Fruit fly (Drosophila melanogaster) whole organism, embryonic: ENCODE measurements around the gene CG15382.

Source experiments
- Blimp-1 ChIP-seq: fragments of 200-800 bp; sonication (Bioruptor generic); optimal IDR thresholded peaks from 3 replicates; lab custom pipeline; 2018; ENCODE audit warnings: missing biosample characterization, missing genetic modification characterization, mild to moderate bottlenecking, moderate library complexity, missing genetic modification reagents
- Bteb2 ChIP-seq: fragments of 200-800 bp; sonication (Bioruptor generic); optimal IDR thresholded peaks from 2 replicates; lab custom pipeline; 2016; ENCODE audit warnings: missing biosample characterization, missing genetic modification characterization
- CG12155 ChIP-seq: fragments of 200-800 bp; sonication (Bioruptor generic); optimal IDR thresholded peaks from 3 replicates; lab custom pipeline; 2016; ENCODE audit warnings: missing biosample characterization, missing genetic modification characterization
- CG12219 ChIP-seq: fragments of 200-800 bp; sonication (Bioruptor generic); optimal IDR thresholded peaks from 3 replicates; lab custom pipeline; 2018; ENCODE audit warnings: missing biosample characterization, mild to moderate bottlenecking, missing genetic modification characterization
- CG13123 ChIP-seq: fragments of 200-800 bp; sonication (Bioruptor generic); optimal IDR thresholded peaks from 2 replicates; lab custom pipeline; 2016; ENCODE audit warnings: missing biosample characterization, missing genetic modification characterization
- CG13424 ChIP-seq: fragments of 200-800 bp; sonication (Bioruptor generic); optimal IDR thresholded peaks from 2 replicates; lab custom pipeline; 2019; ENCODE audit warnings: missing biosample characterization, mild to moderate bottlenecking, missing genetic modification characterization, moderate library complexity
- CG13775 ChIP-seq: fragments of 200-800 bp; sonication (Bioruptor generic); optimal IDR thresholded peaks from 3 replicates; lab custom pipeline; 2017; ENCODE audit warnings: missing biosample characterization, mild to moderate bottlenecking, missing genetic modification characterization
- CG17328 ChIP-seq: fragments of 200-800 bp; sonication (Bioruptor generic); IDR thresholded peaks from 2 replicates; pipeline ENCODE4 v1.3.6; 2022; ENCODE audit warnings: missing biosample characterization, missing genetic modification characterization
- CG17359 ChIP-seq: fragments of 200-800 bp; sonication (Bioruptor generic); optimal IDR thresholded peaks from 3 replicates; lab custom pipeline; 2018; ENCODE audit warnings: missing biosample characterization, mild to moderate bottlenecking, missing genetic modification characterization, moderate library complexity
- CG17912 ChIP-seq: fragments of 200-800 bp; sonication (Bioruptor generic); optimal IDR thresholded peaks from 2 replicates; lab custom pipeline; 2018; ENCODE audit warnings: missing biosample characterization, mild to moderate bottlenecking, missing genetic modification characterization
- CG18262 ChIP-seq: fragments of 200-800 bp; optimal IDR thresholded peaks from 3 replicates; lab custom pipeline; 2019; ENCODE audit warnings: missing biosample characterization, mild to moderate bottlenecking, missing genetic modification characterization, moderate library complexity
- CG4282 ChIP-seq: fragments of 200-800 bp; sonication (Bioruptor generic); optimal IDR thresholded peaks from 2 replicates; lab custom pipeline; 2016; ENCODE audit warnings: missing biosample characterization, missing genetic modification characterization
- CG4730 ChIP-seq: fragments of 200-800 bp; sonication (Bioruptor generic); IDR thresholded peaks from 2 replicates; pipeline ENCODE4 v1.3.6; 2022; ENCODE audit warnings: missing biosample characterization, missing genetic modification characterization
- CG4820 ChIP-seq: fragments of 200-800 bp; sonication (Bioruptor generic); optimal IDR thresholded peaks from 3 replicates; lab custom pipeline; 2016; ENCODE audit warnings: missing biosample characterization, missing genetic modification characterization
- CG5180 ChIP-seq: fragments of 200-800 bp; sonication (Bioruptor generic); optimal IDR thresholded peaks from 3 replicates; lab custom pipeline; 2017; ENCODE audit warnings: missing biosample characterization, missing genetic modification characterization, mild to moderate bottlenecking, moderate library complexity, missing genetic modification reagents
- CG7372 ChIP-seq: fragments of 200-800 bp; sonication (Bioruptor generic); IDR thresholded peaks from 2 replicates; pipeline ENCODE4 v1.3.6; 2022; ENCODE audit warnings: missing biosample characterization, missing genetic modification characterization
- CG9727 ChIP-seq: fragments of 200-800 bp; sonication (Bioruptor generic); optimal IDR thresholded peaks from 3 replicates; lab custom pipeline; 2017; ENCODE audit warnings: missing biosample characterization, mild to moderate bottlenecking, missing genetic modification characterization
- CG9817 ChIP-seq: fragments of 200-800 bp; sonication (Bioruptor generic); optimal IDR thresholded peaks from 2 replicates; lab custom pipeline; 2018; ENCODE audit warnings: missing biosample characterization, mild to moderate bottlenecking, missing genetic modification characterization, moderate library complexity
- Camta ChIP-seq: fragments of 200-800 bp; sonication (Bioruptor generic); optimal IDR thresholded peaks from 2 replicates; lab custom pipeline; 2016; ENCODE audit warnings: missing biosample characterization, missing genetic modification characterization
- CoRest ChIP-seq: fragments of 200-800 bp; sonication (Bioruptor generic); optimal IDR thresholded peaks from 3 replicates; lab custom pipeline; 2018; ENCODE audit warnings: missing biosample characterization, mild to moderate bottlenecking, missing genetic modification characterization, moderate library complexity
- D19B ChIP-seq: fragments of 200-800 bp; sonication (Bioruptor generic); optimal IDR thresholded peaks from 2 replicates; lab custom pipeline; 2017; ENCODE audit warnings: missing biosample characterization, mild to moderate bottlenecking, missing genetic modification characterization
- E2f1 ChIP-seq: fragments of 200-800 bp; sonication (Bioruptor generic); IDR thresholded peaks from 2 replicates; pipeline ENCODE4 v1.3.6; 2022; ENCODE audit warnings: missing biosample characterization, missing genetic modification characterization
- E2f2 ChIP-seq: fragments of 200-800 bp; sonication (Bioruptor generic); IDR thresholded peaks from 2 replicates; pipeline ENCODE4 v1.3.6; 2022; ENCODE audit warnings: missing biosample characterization, missing genetic modification characterization
- Ets65A ChIP-seq: fragments of 200-800 bp; sonication (Bioruptor generic); peaks from one replicate; lab custom pipeline; 2016; ENCODE audit warnings: missing biosample characterization, missing genetic modification characterization
- Fer1 ChIP-seq: fragments of 200-800 bp; sonication (Bioruptor generic); optimal IDR thresholded peaks from 2 replicates; lab custom pipeline; 2017; ENCODE audit warnings: missing biosample characterization, mild to moderate bottlenecking, missing genetic modification characterization
- Hmx ChIP-seq: fragments of 200-800 bp; sonication (Bioruptor generic); optimal IDR thresholded peaks from 2 replicates; lab custom pipeline; 2016; ENCODE audit warnings: missing biosample characterization, missing genetic modification characterization
- MESR4 ChIP-seq: fragments of 200-800 bp; sonication (Bioruptor generic); optimal IDR thresholded peaks from 2 replicates; lab custom pipeline; 2018; ENCODE audit warnings: missing biosample characterization, mild to moderate bottlenecking, missing genetic modification characterization, moderate library complexity
- Nf-YA ChIP-seq: fragments of 200-800 bp; sonication (Bioruptor generic); IDR thresholded peaks from 2 replicates; pipeline ENCODE4 v1.3.6; 2022; ENCODE audit warnings: missing biosample characterization, missing genetic modification characterization
- Nf-YC ChIP-seq: fragments of 200-800 bp; optimal IDR thresholded peaks from 3 replicates; lab custom pipeline; 2019; ENCODE audit warnings: missing biosample characterization, mild to moderate bottlenecking, missing genetic modification characterization, moderate library complexity
- abd-A ChIP-seq: fragments of 200-800 bp; sonication (Bioruptor generic); optimal IDR thresholded peaks from 3 replicates; lab custom pipeline; 2019; ENCODE audit warnings: missing biosample characterization, mild to moderate bottlenecking, missing genetic modification characterization, moderate library complexity
- br ChIP-seq: fragments of >200 bp; optimal IDR thresholded peaks from 2 replicates; lab custom pipeline; 2017
- cad ChIP-seq: fragments of >200 bp; optimal IDR thresholded peaks from 2 replicates; lab custom pipeline; 2017; ENCODE audit warnings: missing biosample characterization, missing genetic modification characterization
- chif ChIP-seq, 2 experiments: fragments of 200-800 bp; sonication (Bioruptor generic); optimal IDR thresholded peaks; 3 replicates each; lab custom pipeline; 2016; ENCODE audit warnings: missing biosample characterization in 2 of 2, missing genetic modification characterization in 2 of 2
- dimm ChIP-seq: fragments of 200-800 bp; sonication (Bioruptor generic); IDR thresholded peaks from 2 replicates; pipeline ENCODE4 v1.3.6; 2022; ENCODE audit warnings: missing biosample characterization, missing genetic modification characterization
- fd3F ChIP-seq: fragments of 200-800 bp; sonication (Bioruptor generic); optimal IDR thresholded peaks from 2 replicates; lab custom pipeline; 2018; ENCODE audit warnings: missing biosample characterization, mild to moderate bottlenecking, missing genetic modification characterization, moderate library complexity
- fd64A ChIP-seq: fragments of 200-800 bp; sonication (Bioruptor generic); optimal IDR thresholded peaks from 3 replicates; lab custom pipeline; 2018; ENCODE audit warnings: missing biosample characterization, mild to moderate bottlenecking, missing genetic modification characterization
- lilli ChIP-seq: fragments of 200-800 bp; sonication (Bioruptor generic); optimal IDR thresholded peaks from 3 replicates; lab custom pipeline; 2016; ENCODE audit warnings: missing biosample characterization, missing genetic modification characterization
- maf-S ChIP-seq: fragments of 200-800 bp; sonication (Bioruptor generic); optimal IDR thresholded peaks from 2 replicates; lab custom pipeline; 2016; ENCODE audit warnings: missing biosample characterization, missing genetic modification characterization
- org-1 ChIP-seq: fragments of 200-800 bp; sonication (Bioruptor generic); optimal IDR thresholded peaks from 2 replicates; lab custom pipeline; 2017; ENCODE audit warnings: missing biosample characterization, missing genetic modification characterization
- p53 ChIP-seq: fragments of 200-800 bp; sonication (Bioruptor generic); optimal IDR thresholded peaks from 2 replicates; lab custom pipeline; 2016; ENCODE audit warnings: missing biosample characterization, missing genetic modification characterization
- pfk ChIP-seq: fragments of 200-800 bp; sonication (Bioruptor generic); optimal IDR thresholded peaks from 2 replicates; lab custom pipeline; 2018; ENCODE audit warnings: missing biosample characterization, mild to moderate bottlenecking, missing genetic modification characterization, moderate library complexity
- phol ChIP-seq: fragments of 200-800 bp; sonication (Bioruptor generic); optimal IDR thresholded peaks from 3 replicates; lab custom pipeline; 2018; ENCODE audit warnings: missing biosample characterization, mild to moderate bottlenecking, missing genetic modification characterization, moderate library complexity
- prd ChIP-seq, 3 experiments: fragments of >200 bp in 2 of 3; fragments of 200-800 bp in 1 of 3; sonication (Bioruptor generic) in 1 of 3; optimal IDR thresholded peaks in 2 of 3; IDR thresholded peaks in 1 of 3; 2 replicates in 2 of 3; 3 replicates in 1 of 3; pipeline versions ENCODE4 v1.3.6 to Lab custom; 2017 to 2022; ENCODE audit warnings: missing biosample characterization in 1 of 3, missing genetic modification characterization in 1 of 3
- pros ChIP-seq: fragments of 200-800 bp; sonication (Bioruptor generic); optimal IDR thresholded peaks from 3 replicates; lab custom pipeline; 2019; ENCODE audit warnings: missing biosample characterization, mild to moderate bottlenecking, missing genetic modification characterization, moderate library complexity
- repo ChIP-seq: fragments of 200-800 bp; sonication (Bioruptor generic); optimal IDR thresholded peaks from 2 replicates; lab custom pipeline; 2016; ENCODE audit warnings: missing biosample characterization, missing genetic modification characterization
- sens-2 ChIP-seq: fragments of 200-800 bp; sonication (Bioruptor generic); IDR thresholded peaks from 2 replicates; pipeline ENCODE4 v1.3.6; 2022; ENCODE audit warnings: missing biosample characterization, missing genetic modification characterization
- slbo ChIP-seq: fragments of 200-800 bp; sonication (Bioruptor generic); IDR thresholded peaks from 2 replicates; pipeline ENCODE4 v1.3.6; 2022; ENCODE audit warnings: missing biosample characterization, missing genetic modification characterization
- slou ChIP-seq: fragments of 200-800 bp; sonication (Bioruptor generic); optimal IDR thresholded peaks from 3 replicates; lab custom pipeline; 2016; ENCODE audit warnings: missing biosample characterization, missing genetic modification characterization
- sob ChIP-seq: fragments of 200-800 bp; sonication (Bioruptor generic); IDR thresholded peaks from 2 replicates; pipeline ENCODE4 v1.3.6; 2022; ENCODE audit warnings: missing biosample characterization, missing genetic modification characterization
- wor ChIP-seq: fragments of 200-800 bp; sonication (Bioruptor generic); IDR thresholded peaks from 2 replicates; pipeline ENCODE4 v1.3.6; 2022; ENCODE audit warnings: missing biosample characterization, missing genetic modification characterization
- zen2 ChIP-seq: fragments of 200-800 bp; sonication (Bioruptor generic); IDR thresholded peaks from 3 replicates; pipeline ENCODE4 v1.3.6; 2022; ENCODE audit warnings: missing biosample characterization, missing genetic modification characterization; ENCODE audit not compliant: partially characterized antibody

CG15382 gene

DNA sequence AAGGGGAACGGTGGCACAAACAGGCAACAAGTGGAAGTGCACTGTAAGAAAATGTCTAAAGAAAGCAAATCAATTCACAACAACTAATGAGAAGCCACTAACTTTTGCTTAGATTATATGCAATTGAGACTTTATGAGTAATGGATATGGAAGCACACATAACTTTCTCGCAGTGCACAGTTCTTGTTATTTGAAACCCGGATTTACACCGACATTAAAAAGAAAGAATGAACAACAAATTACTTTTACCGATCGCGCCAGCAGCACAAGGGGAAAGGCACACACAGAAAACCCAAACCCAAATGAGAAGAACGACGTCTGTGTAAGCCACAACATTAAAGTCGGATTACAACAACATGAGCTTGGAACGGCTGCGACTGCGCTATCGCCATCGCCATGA lies 33.5 kb downstream of the CG15382 start (continued):
- TF ChIP-seq maf-S: no peak
- TF ChIP-seq Nf-YC: no peak
- 0 out of 2 replicates have a peak, but pooled peaks have one; percentile 14 for TF ChIP-seq E2f2 (GFP tag; lab: Robert Waterston, UW)
- TF ChIP-seq sens-2: peak; percentile 70
- TF ChIP-seq Blimp-1 (GFP tag; lab: Kevin White, UChicago): peak; percentile 87
- no peak for TF ChIP-seq wor (GFP tag; lab: Robert Waterston, UW)
- TF ChIP-seq E2f1 (GFP tag; lab: Robert Waterston, UW): peak; percentile 46; the same call in 1 of the 2 replicates
- peak; percentile 44 for TF ChIP-seq CG12219 (GFP tag; lab: Kevin White, UChicago)
- 0 out of 2 replicates have a peak, but pooled peaks have one; percentile 21 for TF ChIP-seq CG4730
- no peak for TF ChIP-seq slou
- TF ChIP-seq CG17359: peak; percentile 62
- TF ChIP-seq sob (GFP tag; lab: Robert Waterston, UW): peak; percentile 26; the same call in 1 of the 2 replicates
- peak; percentile 31 for TF ChIP-seq CG4282 (GFP tag; lab: Kevin White, UChicago)
- TF ChIP-seq Fer1 (GFP tag; lab: Kevin White, UChicago): no peak
- TF ChIP-seq fd3F (GFP tag; lab: Kevin White, UChicago): no peak
- TF ChIP-seq phol (tag; lab: Kevin White, UChicago): peak; percentile 79
- no peak for TF ChIP-seq Hmx (GFP tag; lab: Kevin White, UChicago)
- peak; percentile 93 for TF ChIP-seq Ets65A (GFP tag; lab: Kevin White, UChicago)
- no peak for TF ChIP-seq MESR4 (GFP tag; lab: Kevin White, UChicago)
- 0 out of 2 replicates have a peak, but pooled peaks have one; percentile 58 for TF ChIP-seq Nf-YA (GFP tag; lab: Robert Waterston, UW)
- TF ChIP-seq CG9817 (tag; lab: Kevin White, UChicago): no peak
- no peak for TF ChIP-seq br (lab: Kevin White, UChicago)
- peak; percentile 85 for TF ChIP-seq CG17328
- TF ChIP-seq CG18262 (tag; lab: Kevin White, UChicago): peak; percentile 90
- TF ChIP-seq Bteb2: no peak
- peak; percentile 57 for TF ChIP-seq Camta (GFP tag; lab: Kevin White, UChicago)
- no peak for TF ChIP-seq prd (optimal IDR thresholded peaks at IDR 0.05; lab: Kevin White, UChicago)
- peak; percentile 82 for TF ChIP-seq prd (GFP tag; IDR thresholded peaks at IDR 0.05; lab: Robert Waterston, UW)
- TF ChIP-seq zen2 (GFP tag; lab: Robert Waterston, UW): no peak
- peak; percentile 81 for TF ChIP-seq CG4820 (GFP tag; lab: Kevin White, UChicago)
- peak; percentile 76 for TF ChIP-seq CG9727 (GFP tag; lab: Kevin White, UChicago)
- TF ChIP-seq CG13424 (tag; lab: Kevin White, UChicago): peak; percentile 62
- peak; percentile 75 for TF ChIP-seq CG13775 (GFP tag; lab: Kevin White, UChicago)
- peak; percentile 64 for TF ChIP-seq fd64A
- no peak for TF ChIP-seq slbo (GFP tag; lab: Robert Waterston, UW)
- TF ChIP-seq CG17912 (GFP tag; lab: Kevin White, UChicago): no peak
- no peak for TF ChIP-seq pros (GFP tag; lab: Kevin White, UChicago)
- TF ChIP-seq dimm (GFP tag; lab: Robert Waterston, UW): no peak
- peak; percentile 35 for TF ChIP-seq CG13123
- TF ChIP-seq cad (GFP tag; lab: Kevin White, UChicago): no peak
- no peak for TF ChIP-seq D19B
- peak; percentile 50 to 89 for TF ChIP-seq chif (GFP tag; optimal IDR thresholded peaks at IDR 0.05; lab: Kevin White, UChicago)
- peak; percentile 21 for TF ChIP-seq org-1 (GFP tag; lab: Kevin White, UChicago)
- no peak for TF ChIP-seq pfk (GFP tag; lab: Kevin White, UChicago)
- TF ChIP-seq CG5180: peak; percentile 11
- TF ChIP-seq abd-A (tag; lab: Kevin White, UChicago): no peak
- TF ChIP-seq lilli (GFP tag; lab: Kevin White, UChicago): peak; percentile 56
- TF ChIP-seq CG7372: peak; percentile 23; the same call in 1 of the 2 replicates
- TF ChIP-seq CoRest: peak; percentile 68
- peak; percentile 55 for TF ChIP-seq repo (GFP tag; lab: Kevin White, UChicago)
- TF ChIP-seq p53 (GFP tag; lab: Kevin White, UChicago): no peak
- peak; percentile 18 for TF ChIP-seq CG12155 (GFP tag; lab: Kevin White, UChicago)
